Worm (Caenorhabditis elegans): ENCODE results near the gene vps-33.1.

vps-33.1 gene

DNA sequence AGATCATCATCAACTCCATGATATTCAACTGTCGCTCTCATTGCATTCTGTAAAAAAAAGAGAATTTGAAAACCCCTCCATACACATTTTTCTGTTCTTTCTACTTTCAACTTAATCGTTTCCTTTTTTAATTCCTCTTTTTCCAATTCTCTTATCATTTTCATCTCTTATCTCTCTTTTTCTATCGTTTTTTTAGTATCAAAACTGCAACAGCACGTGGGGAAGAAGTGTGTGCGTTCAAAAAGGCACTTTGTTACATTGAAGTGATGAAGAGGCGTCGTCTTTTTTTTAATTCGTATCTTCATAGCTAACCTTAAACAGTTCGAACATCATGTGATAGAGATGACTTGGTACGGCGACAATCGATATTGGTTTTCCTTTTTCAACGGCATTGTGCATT is 38.4 kb downstream of the vps-33.1 start:
- TF ChIP-seq B0310.2 (tag; optimal IDR thresholded peaks at IDR 0.05), result no peak
- no peak for TF ChIP-seq hmg-4 (GFP tag; optimal IDR thresholded peaks at IDR 0.05)
- no peak for TF ChIP-seq F13C5.2 (tag; optimal IDR thresholded peaks at IDR 0.05)
- no peak for TF ChIP-seq ceh-36 (tag; optimal IDR thresholded peaks at IDR 0.05)
- TF ChIP-seq sea-1 (GFP tag; conservative IDR thresholded peaks at IDR 0.05), result no peak
- no peak for TF ChIP-seq ets-7 (tag; optimal IDR thresholded peaks at IDR 0.05)
- TF ChIP-seq hmbx-1 (tag; optimal IDR thresholded peaks at IDR 0.05), result no peak
- TF ChIP-seq aly-1 (tag; optimal IDR thresholded peaks at IDR 0.05), result no peak
- TF ChIP-seq tbx-37 (GFP tag; conservative IDR thresholded peaks at IDR 0.05), result no peak
- TF ChIP-seq scrt-1 (GFP tag; IDR thresholded peaks at IDR 0.05), result no peak
- no peak for TF ChIP-seq ceh-13 (GFP tag; optimal IDR thresholded peaks at IDR 0.05)
- TF ChIP-seq pes-1 (GFP tag; IDR thresholded peaks at IDR 0.05), result no peak
- TF ChIP-seq tbx-11 (GFP tag; IDR thresholded peaks at IDR 0.05), result no peak
- no peak for TF ChIP-seq hnd-1 (tag; optimal IDR thresholded peaks at IDR 0.05)
- TF ChIP-seq flt-1 (GFP tag; IDR thresholded peaks at IDR 0.05), result no peak

DNA sequence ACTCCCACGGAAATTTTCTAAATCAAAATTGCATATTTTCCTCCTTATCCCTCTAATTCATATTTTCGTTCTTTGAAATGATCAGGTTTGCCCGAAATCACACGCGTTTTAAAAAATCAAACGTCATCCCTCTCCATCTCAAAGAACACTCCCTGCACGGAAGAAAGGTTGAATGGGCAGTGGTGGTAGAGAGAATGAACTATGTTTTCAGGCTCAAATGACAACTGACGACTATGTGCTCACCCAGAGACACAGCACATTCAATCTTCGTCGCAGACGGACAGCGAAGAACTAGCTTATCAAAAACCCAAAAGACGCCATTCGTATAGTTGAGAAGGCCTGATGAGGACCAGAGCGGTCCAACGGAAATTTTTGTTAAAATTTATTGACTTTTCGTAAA is 39.1 kb downstream of the vps-33.1 start:
- TF ChIP-seq B0310.2 (tag; optimal IDR thresholded peaks at IDR 0.05) (no peak), pes-1 (GFP tag; IDR thresholded peaks at IDR 0.05) (no peak), hnd-1 (tag; optimal IDR thresholded peaks at IDR 0.05) (no peak), aly-1 (tag; optimal IDR thresholded peaks at IDR 0.05) (no peak), scrt-1 (GFP tag; IDR thresholded peaks at IDR 0.05) (no peak)

DNA sequence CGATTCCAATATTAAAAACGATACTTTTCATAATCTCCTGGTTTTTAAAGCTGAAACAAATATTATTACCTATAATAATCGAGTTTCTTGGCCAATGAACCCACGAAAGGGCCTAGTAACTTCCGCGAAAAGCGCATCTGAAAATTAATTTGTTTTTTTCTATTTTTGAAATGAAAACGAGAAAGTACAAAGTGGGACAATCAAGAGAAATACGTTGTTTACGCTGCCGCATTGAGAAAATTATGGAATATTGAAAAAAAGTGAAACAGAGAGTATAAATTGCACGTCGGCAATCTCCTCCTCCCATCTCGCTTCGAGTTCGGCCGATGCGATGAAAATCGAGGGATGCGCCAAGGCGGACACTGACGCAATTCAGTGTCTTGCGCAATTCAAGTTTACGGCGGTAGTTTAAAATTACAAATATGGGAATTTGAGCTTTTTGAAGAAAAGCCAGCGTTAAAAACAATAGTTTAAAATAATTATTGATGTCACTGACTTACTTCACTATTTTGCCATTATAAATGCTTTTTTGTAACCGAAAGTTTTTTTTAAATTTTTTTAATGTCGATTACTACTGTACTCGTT is 40.6 kb downstream of the vps-33.1 start, which contains the start of gene pdhk-2:
pdhk-2 (minus strand) TSS at position 137 of the 585 bp plus-strand sequence.
- TF ChIP-seq hnd-1 (tag; optimal IDR thresholded peaks at IDR 0.05) (peak; percentile 11), tra-4 (tag; optimal IDR thresholded peaks at IDR 0.05) (no peak), ama-1 (optimal IDR thresholded peaks at IDR 0.05) (no peak), tbx-37 (GFP tag; conservative IDR thresholded peaks at IDR 0.05) (peak; percentile 63), aly-1 (tag; optimal IDR thresholded peaks at IDR 0.05) (peak; percentile 58), hmg-4 (GFP tag; optimal IDR thresholded peaks at IDR 0.05) (no peak), ceh-36 (tag; optimal IDR thresholded peaks at IDR 0.05) (no peak), scrt-1 (GFP tag; IDR thresholded peaks at IDR 0.05) (peak; percentile 70; the same call in 1 of the 2 replicates), flt-1 (GFP tag; IDR thresholded peaks at IDR 0.05) (peak; percentile 63), tbx-11 (GFP tag; IDR thresholded peaks at IDR 0.05) (0 out of 2 replicates have a peak, but pooled peaks have one; percentile 54), sea-1 (GFP tag; conservative IDR thresholded peaks at IDR 0.05) (peak; percentile 30; the same call in 1 of the 2 replicates), B0310.2 (tag; optimal IDR thresholded peaks at IDR 0.05) (no peak), hmbx-1 (tag; optimal IDR thresholded peaks at IDR 0.05) (no peak), ets-7 (tag; optimal IDR thresholded peaks at IDR 0.05) (peak; percentile 52), pes-1 (GFP tag; IDR thresholded peaks at IDR 0.05) (peak; percentile 68; the same call in 1 of the 2 replicates), ceh-13 (GFP tag; optimal IDR thresholded peaks at IDR 0.05) (no peak), F13C5.2 (tag; optimal IDR thresholded peaks at IDR 0.05) (peak; percentile 93)

DNA sequence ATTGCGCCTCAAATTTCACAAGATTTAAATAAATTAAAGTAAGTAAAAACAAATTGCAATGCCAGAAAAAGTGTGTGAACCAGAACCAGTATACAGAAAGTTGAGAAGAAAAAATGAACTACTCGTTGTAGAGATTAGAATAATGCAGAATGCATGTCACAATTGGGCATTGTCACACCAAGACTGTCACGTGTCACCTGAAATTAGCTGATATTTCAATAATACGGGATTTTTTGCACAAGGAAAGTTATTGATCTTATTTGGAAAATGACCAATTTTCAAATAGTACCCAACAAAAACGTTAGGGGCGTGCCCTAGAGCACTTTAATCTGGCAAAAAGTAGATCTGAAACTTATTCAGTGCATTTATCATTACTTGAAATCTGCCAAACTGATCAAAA is 41.2 kb downstream of the vps-33.1 start:
- no peak for TF ChIP-seq pes-1 (GFP tag; IDR thresholded peaks at IDR 0.05)
- TF ChIP-seq hmg-4 (GFP tag; optimal IDR thresholded peaks at IDR 0.05), result no peak
- no peak for TF ChIP-seq B0310.2 (tag; optimal IDR thresholded peaks at IDR 0.05)
- no peak for TF ChIP-seq tra-4 (tag; optimal IDR thresholded peaks at IDR 0.05)
- TF ChIP-seq tbx-11 (GFP tag; IDR thresholded peaks at IDR 0.05), result no peak
- no peak for TF ChIP-seq ceh-36 (tag; optimal IDR thresholded peaks at IDR 0.05)
- TF ChIP-seq sea-1 (GFP tag; conservative IDR thresholded peaks at IDR 0.05), result no peak
- no peak for TF ChIP-seq hmbx-1 (tag; optimal IDR thresholded peaks at IDR 0.05)

DNA sequence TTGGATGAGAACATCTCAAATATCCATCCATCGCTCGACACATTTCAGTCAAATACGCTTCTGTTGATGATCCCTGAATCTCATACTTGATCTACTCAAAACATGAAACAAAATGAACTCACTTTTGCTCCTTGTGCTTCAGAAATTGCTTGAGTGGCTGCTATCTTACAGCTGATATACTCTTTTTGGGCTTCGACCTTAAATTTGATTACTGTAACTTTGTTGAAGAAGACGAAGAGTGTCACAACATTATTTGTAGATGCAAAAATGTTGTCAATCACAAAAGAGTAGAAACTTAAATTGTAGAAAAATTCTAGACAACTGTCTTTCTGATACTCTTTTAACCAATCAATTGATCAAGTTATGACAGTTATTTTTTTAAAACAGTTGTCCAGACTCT is 41.9 kb downstream of the vps-33.1 start:
- no peak for TF ChIP-seq scrt-1 (GFP tag; IDR thresholded peaks at IDR 0.05)
- no peak for TF ChIP-seq sea-1 (GFP tag; conservative IDR thresholded peaks at IDR 0.05)

DNA sequence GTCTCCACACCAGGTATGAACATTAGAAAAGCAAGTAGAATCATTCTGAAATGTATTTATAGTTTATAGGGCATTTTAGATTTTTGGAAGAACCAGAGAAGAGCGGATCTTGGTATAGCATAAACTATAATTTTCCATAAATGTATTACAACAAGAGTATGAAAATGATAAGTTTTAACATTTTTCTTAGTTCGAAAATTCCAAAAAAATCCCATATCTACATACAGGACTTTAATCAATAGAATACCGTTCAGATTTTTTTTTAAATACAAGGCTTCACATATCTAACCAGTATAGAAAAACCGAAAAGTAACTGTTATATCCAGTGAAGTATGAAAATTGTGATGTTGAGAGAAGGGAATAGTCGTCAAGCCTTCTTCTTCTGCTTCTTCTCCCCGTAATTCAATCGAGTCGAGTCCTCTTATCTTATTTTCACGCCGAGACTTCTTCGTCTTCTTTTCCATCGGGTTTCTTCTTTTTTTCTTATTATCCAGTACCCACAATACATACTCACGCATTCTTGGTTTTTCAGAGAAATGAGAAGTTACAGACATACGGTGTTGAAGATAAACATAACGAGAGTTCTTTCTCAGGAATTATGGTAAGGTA is 43.2 kb downstream of the vps-33.1 start, which contains the start of gene ZK370.6:
ZK370.6 (minus strand) TSS at position 51 of the 609 bp plus-strand sequence.
- TF ChIP-seq aly-1 (tag; optimal IDR thresholded peaks at IDR 0.05), result no peak
- TF ChIP-seq hmg-4 (GFP tag; optimal IDR thresholded peaks at IDR 0.05), result no peak
- TF ChIP-seq pes-1 (GFP tag; IDR thresholded peaks at IDR 0.05), result no peak
- no peak for TF ChIP-seq B0310.2 (tag; optimal IDR thresholded peaks at IDR 0.05)
- no peak for TF ChIP-seq scrt-1 (GFP tag; IDR thresholded peaks at IDR 0.05)
- TF ChIP-seq ceh-13 (GFP tag; optimal IDR thresholded peaks at IDR 0.05), result no peak
- no peak for TF ChIP-seq ceh-36 (tag; optimal IDR thresholded peaks at IDR 0.05)
- no peak for TF ChIP-seq ama-1 (optimal IDR thresholded peaks at IDR 0.05)
- TF ChIP-seq tra-4 (tag; optimal IDR thresholded peaks at IDR 0.05), result no peak
- no peak for TF ChIP-seq F13C5.2 (tag; optimal IDR thresholded peaks at IDR 0.05)
- no peak for TF ChIP-seq hmbx-1 (tag; optimal IDR thresholded peaks at IDR 0.05)

DNA sequence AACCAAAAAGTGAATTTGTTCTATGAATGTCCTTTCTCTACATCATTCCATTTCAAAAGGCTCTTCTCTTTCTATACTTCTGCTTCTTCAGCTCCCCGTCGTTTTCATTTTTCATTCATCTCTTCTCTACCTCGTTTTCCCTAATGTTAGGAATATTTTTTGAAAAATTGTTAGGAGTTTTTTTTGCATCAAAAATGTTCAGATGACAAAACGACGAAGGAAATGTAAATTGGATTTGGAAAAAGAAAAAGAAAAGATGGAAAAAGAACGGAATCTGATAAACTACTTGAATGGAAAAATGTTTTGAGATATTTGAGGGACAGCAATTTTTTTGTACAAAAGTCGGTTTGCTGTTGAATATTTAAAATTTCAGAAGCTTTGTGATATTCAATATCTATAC is 44.0 kb downstream of the vps-33.1 start:
- no peak for TF ChIP-seq aly-1 (tag; optimal IDR thresholded peaks at IDR 0.05)
- no peak for TF ChIP-seq hnd-1 (tag; optimal IDR thresholded peaks at IDR 0.05)
- no peak for TF ChIP-seq tra-4 (tag; optimal IDR thresholded peaks at IDR 0.05)
- TF ChIP-seq sea-1 (GFP tag; conservative IDR thresholded peaks at IDR 0.05), result no peak
- TF ChIP-seq ama-1 (optimal IDR thresholded peaks at IDR 0.05), result no peak
- no peak for TF ChIP-seq flt-1 (GFP tag; IDR thresholded peaks at IDR 0.05)
- no peak for TF ChIP-seq B0310.2 (tag; optimal IDR thresholded peaks at IDR 0.05)
- no peak for TF ChIP-seq F13C5.2 (tag; optimal IDR thresholded peaks at IDR 0.05)
- no peak for TF ChIP-seq ceh-13 (GFP tag; optimal IDR thresholded peaks at IDR 0.05)
- TF ChIP-seq hmg-4 (GFP tag; optimal IDR thresholded peaks at IDR 0.05), result no peak
- TF ChIP-seq hmbx-1 (tag; optimal IDR thresholded peaks at IDR 0.05), result no peak
- no peak for TF ChIP-seq ceh-36 (tag; optimal IDR thresholded peaks at IDR 0.05)
- no peak for TF ChIP-seq ets-7 (tag; optimal IDR thresholded peaks at IDR 0.05)
- no peak for TF ChIP-seq pes-1 (GFP tag; IDR thresholded peaks at IDR 0.05)
- no peak for TF ChIP-seq tbx-37 (GFP tag; conservative IDR thresholded peaks at IDR 0.05)
- no peak for TF ChIP-seq tbx-11 (GFP tag; IDR thresholded peaks at IDR 0.05)
- no peak for TF ChIP-seq scrt-1 (GFP tag; IDR thresholded peaks at IDR 0.05)

Data from whole organism, early embryonic.